Worm (Caenorhabditis elegans) whole organism, L4/young adult: ENCODE results near the gene cra-1.

Experiments used
- W03F9.2 ChIP-seq: fragments of 150-350 bp; optimal IDR thresholded peaks from 2 replicates; lab custom pipeline; 2014; ENCODE audit warnings: missing biosample characterization, missing genetic modification characterization
- dao-5 ChIP-seq: sonication (generic microtip); optimal IDR thresholded peaks from 2 replicates; lab custom pipeline; 2016; ENCODE audit warnings: missing genotype, missing genetic modification characterization, moderate library complexity, missing compliant biosample characterization
- him-1 ChIP-seq: sonication (generic microtip); optimal IDR thresholded peaks from 2 replicates; lab custom pipeline; 2016; ENCODE audit warnings: missing genotype, missing genetic modification reagents, missing genetic modification characterization, missing compliant biosample characterization

Gene cra-1

DNA sequence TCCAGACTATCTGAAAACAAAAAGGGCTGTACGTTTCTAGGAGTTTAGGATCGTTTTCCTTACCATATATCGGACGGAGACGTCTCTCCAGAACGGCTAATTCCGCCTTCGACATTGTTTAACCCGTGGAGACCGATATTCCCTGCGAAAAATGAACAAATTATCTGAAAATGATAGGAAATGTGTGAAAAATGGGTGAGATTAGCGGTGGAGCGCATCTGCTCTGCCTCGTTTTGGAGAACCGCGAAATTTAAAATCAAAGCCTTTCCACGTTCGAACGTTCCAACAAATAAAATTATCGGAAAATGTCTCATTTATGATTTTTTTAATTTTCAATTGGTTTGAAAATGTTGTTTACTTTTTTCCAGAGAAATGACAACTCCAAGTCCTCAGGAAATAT is at the start of gene cra-1, which contains the start of gene kbp-1:
Gene cra-1 (minus strand): TSS at position 193 of the 400 bp plus-strand sequence.
Gene kbp-1 (plus strand): TSS at position 366 of the 400 bp plus-strand sequence.
- TF ChIP-seq dao-5 (tag; lab: Kevin White, UChicago) (no peak), W03F9.2 (tag; lab: Kevin White, UChicago) (no peak), him-1 (tag; lab: Kevin White, UChicago) (no peak)

DNA sequence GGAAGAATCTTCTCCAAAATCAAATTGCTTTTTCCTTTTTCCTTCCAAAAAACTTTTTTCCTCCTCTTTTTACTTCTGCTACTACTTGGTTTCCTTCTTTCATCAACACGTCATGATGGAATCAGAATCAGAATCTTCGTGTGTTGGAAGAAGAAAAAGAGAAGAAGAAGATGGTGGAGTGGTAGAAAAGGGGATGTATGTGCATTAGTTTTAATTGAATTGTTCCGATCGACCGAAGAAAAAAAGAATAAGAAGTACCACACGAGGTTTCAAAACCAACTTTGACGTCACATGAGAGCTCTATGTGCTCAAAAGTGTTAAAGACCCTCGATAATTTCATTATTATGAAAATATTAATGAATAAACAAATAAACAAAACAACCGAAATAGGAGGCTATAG is 45.6 kb upstream of the cra-1 start:
- TF ChIP-seq W03F9.2 (tag; lab: Kevin White, UChicago) (no peak), him-1 (tag; lab: Kevin White, UChicago) (no peak), dao-5 (tag; lab: Kevin White, UChicago) (no peak)

DNA sequence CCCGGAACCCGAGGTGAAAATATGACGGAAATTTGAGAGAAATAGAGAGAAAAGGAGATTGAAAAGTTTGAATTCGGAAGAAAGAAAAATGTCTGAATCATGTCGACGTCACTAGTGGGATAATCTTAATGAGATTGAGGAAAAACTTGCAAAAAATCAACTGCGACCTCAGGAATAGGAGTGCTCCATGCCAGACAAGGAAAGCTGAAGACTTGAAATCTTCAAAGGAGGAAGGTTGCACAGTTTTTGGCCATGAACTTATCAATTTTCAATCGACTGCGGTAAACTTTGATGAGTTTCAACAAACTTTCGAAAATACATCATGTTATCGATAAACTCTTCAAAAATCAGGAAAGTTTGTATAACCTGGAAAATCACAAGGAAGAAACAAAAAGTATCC is 43.1 kb upstream of the cra-1 start, which contains the start of gene pdf-1:
Gene pdf-1 (minus strand): TSS at position 101 of the 400 bp plus-strand sequence.
- no peak for TF ChIP-seq him-1 (tag; lab: Kevin White, UChicago)
- TF ChIP-seq dao-5 (tag; lab: Kevin White, UChicago) = no peak
- TF ChIP-seq W03F9.2 (tag; lab: Kevin White, UChicago) = no peak

DNA sequence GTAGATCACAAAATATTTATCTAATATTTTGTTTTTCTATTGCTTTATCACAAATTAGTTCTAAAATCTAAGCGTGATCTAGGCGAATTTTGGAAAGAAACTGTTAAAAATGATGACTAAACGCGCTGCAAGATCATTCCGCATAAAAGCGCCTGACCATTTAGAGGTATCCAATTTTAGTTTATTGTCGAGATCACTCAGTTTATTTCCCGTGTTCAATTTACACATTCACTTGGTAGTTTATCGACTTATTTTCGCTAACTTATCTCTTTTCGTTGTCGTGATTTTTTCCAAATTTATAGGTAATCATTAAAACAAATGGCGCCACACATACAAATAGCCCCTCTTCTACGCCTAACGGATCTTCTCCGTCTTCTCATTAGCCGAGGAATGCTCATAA is 37.1 kb upstream of the cra-1 start, which contains the start of gene T07E3.2:
Gene T07E3.2 (plus strand): TSS at position 301 of the 400 bp plus-strand sequence.
- TF ChIP-seq him-1 (tag; lab: Kevin White, UChicago) = no peak
- no peak for TF ChIP-seq W03F9.2 (tag; lab: Kevin White, UChicago)
- TF ChIP-seq dao-5 (tag; lab: Kevin White, UChicago) = no peak

DNA sequence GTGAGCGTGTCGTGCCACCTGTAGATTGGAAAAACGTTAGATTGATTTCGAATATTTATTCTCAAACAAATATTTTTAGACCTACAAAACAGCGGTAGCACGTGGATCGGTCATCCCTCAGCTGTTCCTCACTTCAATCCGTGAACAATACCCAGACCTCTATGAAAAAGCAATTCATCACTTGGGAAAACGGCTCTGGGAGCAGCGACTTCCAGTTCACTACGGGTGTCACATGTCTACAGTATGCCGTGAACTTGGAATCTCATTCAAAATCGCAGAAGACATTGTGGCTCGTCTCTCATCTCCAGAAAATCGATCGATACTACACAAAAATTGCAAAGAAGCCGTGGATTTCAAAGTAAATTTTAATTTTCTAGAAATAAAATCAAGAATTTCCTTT is 35.2 kb upstream of the cra-1 start:
- TF ChIP-seq him-1 (tag; lab: Kevin White, UChicago) (no peak), dao-5 (tag; lab: Kevin White, UChicago) (no peak), W03F9.2 (tag; lab: Kevin White, UChicago) (no peak)

DNA sequence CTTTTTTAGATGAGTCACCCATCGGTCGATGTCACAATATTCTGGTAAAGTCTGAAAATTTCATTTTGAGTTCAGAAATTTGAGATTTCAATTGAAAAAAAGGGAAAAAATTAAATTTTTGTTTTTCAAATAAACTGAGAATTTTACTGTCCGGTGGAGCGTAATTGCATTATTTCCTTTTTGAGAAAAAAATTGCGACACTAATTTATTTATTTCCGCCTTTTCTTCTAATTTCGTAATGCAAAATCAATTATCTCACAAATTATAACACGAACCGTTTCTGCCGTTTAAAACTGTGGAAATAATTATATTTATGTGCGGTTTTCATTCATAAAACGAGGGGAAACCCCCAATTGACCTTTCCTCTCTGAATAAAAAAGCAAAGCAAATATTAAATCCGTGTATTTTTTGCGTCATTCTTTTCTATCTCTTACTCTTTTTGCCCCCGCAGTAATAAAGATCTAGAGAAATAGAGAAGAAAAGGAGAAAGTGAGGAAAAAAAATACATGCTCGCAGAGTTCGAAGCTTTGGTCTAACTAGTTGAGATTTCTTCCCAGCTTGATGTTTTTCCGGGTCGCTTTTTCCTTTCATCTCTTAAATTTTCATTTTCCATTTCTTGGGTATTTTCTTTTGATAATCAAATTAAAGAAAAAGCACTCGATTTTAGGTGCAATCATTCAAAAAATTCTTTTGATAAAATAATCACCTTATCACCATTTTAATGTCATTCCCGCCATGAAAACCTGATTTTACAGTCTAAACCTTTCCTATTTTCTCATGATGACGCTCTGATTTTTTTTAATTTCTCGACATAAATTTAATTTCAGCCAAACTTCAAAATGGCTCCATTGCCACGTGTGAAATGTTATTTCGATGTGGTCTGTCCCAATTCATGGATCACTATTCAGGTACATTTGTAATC is 34.1 kb upstream of the cra-1 start, which contains the start of the genes brc-2 and T07E3.3:
Gene brc-2 (minus strand): TSS at position 51 of the 922 bp plus-strand sequence.
Gene T07E3.3 (plus strand): TSS at position 822 of the 922 bp plus-strand sequence.
- no peak for TF ChIP-seq W03F9.2 (tag; lab: Kevin White, UChicago)
- TF ChIP-seq dao-5 (tag; lab: Kevin White, UChicago) = no peak
- TF ChIP-seq him-1 (tag; lab: Kevin White, UChicago) = no peak

DNA sequence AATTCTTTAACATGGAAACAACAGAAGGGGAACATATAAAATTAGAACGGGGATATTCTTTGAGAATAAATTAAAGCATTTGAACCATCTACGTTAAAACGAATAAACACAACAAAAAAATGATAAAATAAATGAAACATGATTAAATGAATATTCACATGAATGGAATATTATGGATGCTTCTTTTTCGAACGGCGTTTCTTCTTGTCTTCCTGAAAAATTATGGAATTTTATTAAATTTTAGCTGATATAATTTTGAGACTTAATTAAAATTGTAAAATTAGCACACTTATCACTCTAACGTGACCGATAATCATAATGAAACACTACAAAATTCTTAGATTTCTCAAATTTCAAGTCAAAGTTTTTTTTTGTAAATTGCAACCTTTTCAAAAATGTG is 31.3 kb upstream of the cra-1 start:
- TF ChIP-seq dao-5 (tag; lab: Kevin White, UChicago) = no peak
- TF ChIP-seq W03F9.2 (tag; lab: Kevin White, UChicago) = no peak
- TF ChIP-seq him-1 (tag; lab: Kevin White, UChicago) = no peak

DNA sequence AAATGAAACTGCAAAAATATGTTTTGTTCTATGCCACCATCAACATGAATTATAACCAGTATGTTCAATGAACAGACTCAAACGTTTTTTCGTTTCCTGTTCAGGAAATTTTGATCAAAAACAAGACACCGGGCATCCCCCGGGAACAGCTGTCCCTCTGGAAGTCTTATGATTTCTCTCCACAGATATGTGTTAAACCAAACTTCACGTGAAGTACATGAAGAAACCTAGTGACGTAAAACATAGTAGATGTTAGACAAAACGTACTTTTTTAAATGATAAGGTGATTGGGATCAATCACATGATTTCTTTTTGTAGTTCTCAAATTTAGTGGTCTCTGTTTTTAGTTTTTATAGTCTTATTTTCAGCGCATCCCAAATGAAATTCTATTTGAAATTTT is 29.3 kb upstream of the cra-1 start:
- TF ChIP-seq W03F9.2 (tag; lab: Kevin White, UChicago) (no peak), dao-5 (tag; lab: Kevin White, UChicago) (no peak), him-1 (tag; lab: Kevin White, UChicago) (no peak)

DNA sequence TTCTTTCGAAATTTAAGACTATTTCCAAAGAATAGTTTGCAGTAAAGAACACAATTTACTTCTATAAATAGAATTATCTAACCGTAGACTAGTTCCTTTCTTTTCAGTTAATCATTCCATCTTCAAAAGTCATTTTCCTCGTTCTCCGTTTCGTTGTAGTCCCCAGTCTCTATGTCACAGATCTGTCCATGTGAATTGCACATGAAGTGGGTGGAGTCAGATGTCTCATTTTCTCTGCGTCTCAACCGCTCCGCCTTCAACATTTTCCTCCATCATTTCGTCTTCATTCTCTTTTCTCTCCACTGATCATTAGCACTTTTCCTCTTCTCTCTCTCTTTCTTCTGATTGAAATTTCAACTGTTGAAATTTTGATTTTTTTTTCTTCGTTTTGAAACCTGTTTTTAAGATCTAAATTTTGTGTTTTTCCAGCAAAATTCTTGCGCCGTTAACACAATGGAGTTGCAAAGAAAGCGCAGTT is 28.4 kb upstream of the cra-1 start, which contains the start of gene T07E3.4:
Gene T07E3.4 (plus strand): TSS at position 428 of the 478 bp plus-strand sequence.
- TF ChIP-seq dao-5 (tag; lab: Kevin White, UChicago) (no peak), W03F9.2 (tag; lab: Kevin White, UChicago) (peak; percentile 58)

DNA sequence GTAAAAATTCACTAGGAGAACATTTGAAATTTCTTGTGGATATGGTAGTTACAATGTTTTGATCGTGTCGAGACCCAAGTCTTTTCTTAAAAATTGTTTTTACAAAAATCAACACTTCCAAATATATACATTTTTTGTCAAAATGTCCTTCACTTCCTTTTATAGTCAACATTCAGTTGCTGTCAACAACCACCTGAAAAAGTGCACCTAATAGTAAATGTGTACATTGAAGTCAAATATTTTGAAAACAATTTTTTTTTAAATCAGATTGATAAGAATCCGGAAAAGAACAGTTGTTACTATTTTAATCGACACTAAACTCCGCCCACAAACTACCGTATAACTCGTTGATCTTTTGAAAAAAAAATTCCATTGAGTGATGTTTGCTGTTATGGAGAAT is 26.4 kb upstream of the cra-1 start:
- no peak for TF ChIP-seq him-1 (tag; lab: Kevin White, UChicago)
- TF ChIP-seq dao-5 (tag; lab: Kevin White, UChicago) = no peak
- no peak for TF ChIP-seq W03F9.2 (tag; lab: Kevin White, UChicago)

DNA sequence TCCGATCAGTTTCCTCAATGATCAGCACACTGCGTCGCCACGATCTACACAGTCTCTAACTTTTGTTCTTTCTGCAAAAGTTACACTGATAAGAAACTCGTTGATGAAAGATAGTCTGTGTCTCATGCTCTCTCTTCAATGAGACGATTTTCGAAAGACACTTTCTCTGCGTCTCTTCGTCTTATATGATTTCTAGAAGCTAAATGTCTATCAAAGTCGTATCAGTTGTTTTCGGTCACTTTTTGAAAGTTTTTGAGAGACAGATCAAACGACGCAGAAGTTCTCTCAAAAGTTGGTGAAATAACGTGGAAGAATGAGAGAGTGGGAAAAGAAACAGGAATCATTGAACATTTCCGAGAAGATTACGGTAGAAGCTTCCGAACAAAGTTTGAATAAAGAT is 25.9 kb upstream of the cra-1 start:
- TF ChIP-seq him-1 (tag; lab: Kevin White, UChicago) (no peak), W03F9.2 (tag; lab: Kevin White, UChicago) (peak; percentile 2)

DNA sequence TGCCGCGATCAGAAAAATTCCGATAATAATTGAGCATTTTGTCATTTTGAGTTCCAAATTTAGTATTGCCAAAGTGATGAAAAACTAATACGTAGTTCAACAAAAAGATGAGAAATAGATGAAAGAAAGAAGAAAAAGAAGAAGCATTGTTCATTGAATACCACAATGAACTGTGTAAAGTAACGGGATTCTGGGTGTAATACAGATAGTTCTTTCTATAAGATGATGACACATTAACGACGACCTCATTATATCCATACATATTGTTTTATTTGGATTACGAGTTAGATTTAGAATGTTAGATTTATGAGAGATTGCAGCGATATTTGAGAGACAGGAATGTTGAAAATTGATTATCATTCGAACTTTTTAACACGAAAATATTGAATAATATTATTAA is 22.3 kb upstream of the cra-1 start, which contains the start of gene K04C2.5:
Gene K04C2.5 (minus strand): TSS at position 101 of the 400 bp plus-strand sequence.
- TF ChIP-seq him-1 (tag; lab: Kevin White, UChicago) = no peak
- no peak for TF ChIP-seq W03F9.2 (tag; lab: Kevin White, UChicago)
- no peak for TF ChIP-seq dao-5 (tag; lab: Kevin White, UChicago)
